Worm (Caenorhabditis elegans) whole organism, L4 larva: ENCODE results near the gene madf-9.
A peak's percentile ranks its signal among the peaks of the same experiment; 100 is the strongest.

Experiments used
- D1046.2 ChIP-seq: fragments of 200-800 bp; sonication (Bioruptor generic); IDR thresholded peaks from 2 replicates; pipeline ENCODE4 v1.3.6; 2022; ENCODE audit warnings: missing genetic modification characterization, missing compliant biosample characterization
- F26F4.8 ChIP-seq: fragments of 200-800 bp; sonication (Bioruptor generic); conservative IDR thresholded peaks from 2 replicates; pipeline ENCODE4 v1.3.6; 2022; ENCODE audit warnings: missing genetic modification characterization, missing compliant biosample characterization
- R02D3.7 ChIP-seq: fragments of 150-350 bp; sonication (generic microtip); optimal IDR thresholded peaks from 3 replicates; lab custom pipeline; 2014; ENCODE audit warnings: missing biosample characterization, missing genetic modification characterization
- T20F7.1 ChIP-seq: fragments of 200-800 bp; sonication (Bioruptor generic); optimal IDR thresholded peaks from 2 replicates; lab custom pipeline; 2018; ENCODE audit warnings: mild to moderate bottlenecking, missing genetic modification characterization, missing compliant biosample characterization
- Y5F2A.4 ChIP-seq: fragments of 200-800 bp; sonication (Bioruptor generic); optimal IDR thresholded peaks from 2 replicates; lab custom pipeline; 2018; ENCODE audit warnings: mild to moderate bottlenecking, missing genetic modification characterization, missing compliant biosample characterization
- aha-1 ChIP-seq: fragments of 150-350 bp; peaks from one replicate; lab custom pipeline; 2014; ENCODE audit warnings: missing biosample characterization, missing genetic modification characterization
- ama-1 ChIP-seq: fragments of 150-350 bp; optimal IDR thresholded peaks from 2 replicates; lab custom pipeline; 2014; ENCODE audit warnings: inconsistent platforms, mixed read lengths
- ceh-44 ChIP-seq: fragments of 200-800 bp; sonication (Bioruptor generic); IDR thresholded peaks from 2 replicates; pipeline ENCODE4 v1.3.6; 2022; ENCODE audit warnings: missing genetic modification reagents, missing genetic modification characterization, missing compliant biosample characterization
- ceh-62 ChIP-seq: sonication (generic microtip); optimal IDR thresholded peaks from 2 replicates; lab custom pipeline; 2017; ENCODE audit warnings: missing biosample characterization, missing genetic modification characterization
- ces-1 ChIP-seq: fragments of 150-350 bp; sonication (generic microtip); optimal IDR thresholded peaks from 4 replicates; lab custom pipeline; 2014; ENCODE audit warnings: missing biosample characterization, missing genetic modification reagents, missing genetic modification characterization
- cey-2 ChIP-seq: sonication (generic microtip); optimal IDR thresholded peaks from 3 replicates; lab custom pipeline; 2017; ENCODE audit warnings: missing genetic modification characterization, mild to moderate bottlenecking, missing compliant biosample characterization, antibody characterized with exemption, borderline replicate concordance; ENCODE audit not compliant: insufficient read depth
- daf-12 ChIP-seq: fragments of 150-350 bp; optimal IDR thresholded peaks from 2 replicates; lab custom pipeline; 2014; ENCODE audit warnings: missing biosample characterization, missing genetic modification reagents, missing genetic modification characterization
- daf-19 ChIP-seq: fragments of 200-800 bp; sonication (Bioruptor generic); conservative IDR thresholded peaks from 2 replicates; pipeline ENCODE4 v1.3.6; 2022; ENCODE audit warnings: missing genetic modification characterization, missing compliant biosample characterization
- daf-8 ChIP-seq: fragments of 200-800 bp; sonication (Bioruptor generic); IDR thresholded peaks from 2 replicates; pipeline ENCODE4 v1.3.6; 2022; ENCODE audit warnings: missing genetic modification characterization, missing compliant biosample characterization
- dmd-6 ChIP-seq: fragments of 200-800 bp; sonication (Bioruptor generic); IDR thresholded peaks from 2 replicates; pipeline ENCODE4 v1.3.6; 2022; ENCODE audit warnings: missing genetic modification reagents, missing genetic modification characterization, missing compliant biosample characterization
- dmd-8 ChIP-seq: fragments of 200-800 bp; sonication (Bioruptor generic); IDR thresholded peaks from 2 replicates; pipeline ENCODE4 v1.3.6; 2022; ENCODE audit warnings: missing genetic modification characterization, missing compliant biosample characterization
- egl-43 ChIP-seq: fragments of 200-800 bp; sonication (Bioruptor generic); IDR thresholded peaks from 2 replicates; pipeline ENCODE4 v1.3.6; 2022; ENCODE audit warnings: missing genetic modification reagents, missing genetic modification characterization, missing compliant biosample characterization
- gei-8 ChIP-seq: fragments of 200-800 bp; sonication (Bioruptor generic); optimal IDR thresholded peaks from 2 replicates; lab custom pipeline; 2018; ENCODE audit warnings: mild to moderate bottlenecking, missing genetic modification characterization, missing compliant biosample characterization
- hif-1 ChIP-seq, 2 experiments: sonication (generic microtip); optimal IDR thresholded peaks; 2 replicates each; lab custom pipeline; 2016 to 2017; ENCODE audit warnings: missing compliant biosample characterization in 2 of 2, missing genetic modification characterization in 2 of 2, missing genetic modification reagents in 2 of 2, missing genotype in 2 of 2, mild to moderate bottlenecking in 1 of 2
- hlh-11 ChIP-seq: fragments of 200-800 bp; sonication (Bioruptor generic); optimal IDR thresholded peaks from 2 replicates; lab custom pipeline; 2018; ENCODE audit warnings: mild to moderate bottlenecking, missing genetic modification characterization, missing compliant biosample characterization
- jun-1 ChIP-seq: fragments of 150-350 bp; optimal IDR thresholded peaks from 2 replicates; lab custom pipeline; 2014; ENCODE audit warnings: missing biosample characterization, missing genetic modification reagents, missing genetic modification characterization
- lim-7 ChIP-seq: fragments of 200-800 bp; sonication (Bioruptor generic); IDR thresholded peaks from 2 replicates; pipeline ENCODE4 v1.3.6; 2022; ENCODE audit warnings: missing genetic modification characterization, missing compliant biosample characterization
- lin-1 ChIP-seq: fragments of 200-800 bp; sonication (Bioruptor generic); IDR thresholded peaks from 2 replicates; pipeline ENCODE4 v1.3.6; 2022; ENCODE audit warnings: missing genetic modification reagents, missing genetic modification characterization, missing compliant biosample characterization
- lin-13 ChIP-seq: fragments of 150-350 bp; optimal IDR thresholded peaks from 2 replicates; lab custom pipeline; 2014; ENCODE audit warnings: missing biosample characterization, missing genetic modification reagents, missing genetic modification characterization
- lin-29 ChIP-seq: fragments of 200-800 bp; sonication (Bioruptor generic); IDR thresholded peaks from 2 replicates; pipeline ENCODE4 v1.3.6; 2022; ENCODE audit warnings: missing genetic modification reagents, missing genetic modification characterization, missing compliant biosample characterization
- lin-39 ChIP-seq: fragments of 150-350 bp; optimal IDR thresholded peaks from 2 replicates; lab custom pipeline; 2014; ENCODE audit warnings: missing biosample characterization, missing genetic modification reagents, missing genetic modification characterization
- madf-5 ChIP-seq, 2 experiments: fragments of 200-800 bp; sonication (Bioruptor generic); IDR thresholded peaks; 2 replicates each; pipeline ENCODE4 v1.3.6; 2022; ENCODE audit warnings: missing compliant biosample characterization in 2 of 2, missing genetic modification characterization in 2 of 2
- mdl-1 ChIP-seq, 2 experiments: fragments of 150-350 bp in 1 of 2; sonication (generic microtip) in 1 of 2; optimal IDR thresholded peaks; 2 replicates each; lab custom pipeline; 2014 to 2017; ENCODE audit warnings: missing biosample characterization in 2 of 2, missing genetic modification characterization in 2 of 2
- mdt-29 ChIP-seq: fragments of 200-800 bp; sonication (Bioruptor generic); IDR thresholded peaks from 2 replicates; pipeline ENCODE4 v1.3.6; 2022; ENCODE audit warnings: missing genetic modification reagents, missing genetic modification characterization, missing compliant biosample characterization
- mxl-2 ChIP-seq: fragments of 200-800 bp; sonication (Bioruptor generic); conservative IDR thresholded peaks from 2 replicates; pipeline ENCODE4 v1.3.6; 2022; ENCODE audit warnings: missing genetic modification reagents, missing genetic modification characterization, missing compliant biosample characterization
- mxl-3 ChIP-seq: fragments of 200-800 bp; sonication (Bioruptor generic); optimal IDR thresholded peaks from 2 replicates; lab custom pipeline; 2018; ENCODE audit warnings: mild to moderate bottlenecking, missing genetic modification characterization, missing compliant biosample characterization
- nhr-10 ChIP-seq: fragments of 150-350 bp; optimal IDR thresholded peaks from 2 replicates; lab custom pipeline; 2014; ENCODE audit warnings: missing biosample characterization, missing genetic modification characterization
- nhr-102 ChIP-seq: sonication (generic microtip); optimal IDR thresholded peaks from 2 replicates; lab custom pipeline; 2016; ENCODE audit warnings: mild to moderate bottlenecking, missing genetic modification characterization, moderate library complexity, missing compliant biosample characterization
- nhr-237 ChIP-seq: sonication (generic microtip); optimal IDR thresholded peaks from 2 replicates; lab custom pipeline; 2017; ENCODE audit warnings: missing biosample characterization, missing genetic modification characterization
- nhr-25 ChIP-seq: sonication (generic microtip); optimal IDR thresholded peaks from 2 replicates; lab custom pipeline; 2017; ENCODE audit warnings: missing genetic modification characterization, mild to moderate bottlenecking, missing compliant biosample characterization, antibody characterized with exemption, moderate library complexity, borderline replicate concordance; ENCODE audit not compliant: insufficient read depth
- nhr-28 ChIP-seq: fragments of 150-350 bp; optimal IDR thresholded peaks from 2 replicates; lab custom pipeline; 2014; ENCODE audit warnings: missing biosample characterization, missing genetic modification characterization
- nhr-42 ChIP-seq: fragments of 200-800 bp; sonication (Bioruptor generic); IDR thresholded peaks from 2 replicates; pipeline ENCODE4 v1.3.6; 2022; ENCODE audit warnings: missing genetic modification characterization, missing compliant biosample characterization
- nhr-48 ChIP-seq: sonication (generic microtip); optimal IDR thresholded peaks from 2 replicates; lab custom pipeline; 2016; ENCODE audit warnings: mild to moderate bottlenecking, missing genetic modification characterization, missing compliant biosample characterization
- nhr-76 ChIP-seq: fragments of 150-350 bp; optimal IDR thresholded peaks from 2 replicates; lab custom pipeline; 2014; ENCODE audit warnings: missing biosample characterization, missing genetic modification characterization
- nhr-77 ChIP-seq: fragments of 150-350 bp; optimal IDR thresholded peaks from 2 replicates; lab custom pipeline; 2014; ENCODE audit warnings: missing biosample characterization, missing genetic modification characterization
- rbr-2 ChIP-seq: sonication (generic microtip); optimal IDR thresholded peaks from 2 replicates; lab custom pipeline; 2016; ENCODE audit warnings: missing genotype, missing genetic modification characterization, missing compliant biosample characterization
- saeg-2 ChIP-seq: fragments of 200-800 bp; sonication (Bioruptor generic); IDR thresholded peaks from 2 replicates; pipeline ENCODE4 v1.3.6; 2022; ENCODE audit warnings: missing genetic modification reagents, missing genetic modification characterization, missing compliant biosample characterization
- set-16 ChIP-seq: fragments of 200-800 bp; sonication (Bioruptor generic); IDR thresholded peaks from 2 replicates; pipeline ENCODE4 v1.3.6; 2022; ENCODE audit warnings: missing genetic modification reagents, missing genetic modification characterization, missing compliant biosample characterization
- snpc-1.2 ChIP-seq: fragments of 200-800 bp; sonication (Bioruptor generic); IDR thresholded peaks from 2 replicates; pipeline ENCODE4 v1.3.6; 2022; ENCODE audit warnings: missing genetic modification reagents, missing genetic modification characterization, missing compliant biosample characterization
- snpc-4 ChIP-seq: fragments of 150-350 bp; optimal IDR thresholded peaks from 2 replicates; lab custom pipeline; 2014; ENCODE audit warnings: missing biosample characterization, missing genetic modification characterization
- unc-130 ChIP-seq: sonication (generic microtip); optimal IDR thresholded peaks from 2 replicates; lab custom pipeline; 2016; ENCODE audit warnings: missing genetic modification reagents, missing genetic modification characterization, missing compliant biosample characterization
- zag-1 ChIP-seq: fragments of 150-350 bp; optimal IDR thresholded peaks from 2 replicates; lab custom pipeline; 2014; ENCODE audit warnings: missing biosample characterization, missing genetic modification characterization
- zfp-2 ChIP-seq: sonication (generic microtip); optimal IDR thresholded peaks from 2 replicates; lab custom pipeline; 2016; ENCODE audit warnings: mild to moderate bottlenecking, missing genetic modification characterization, missing compliant biosample characterization
- zip-2 ChIP-seq: fragments of 150-350 bp; optimal IDR thresholded peaks from 2 replicates; lab custom pipeline; 2014; ENCODE audit warnings: missing biosample characterization, missing genetic modification characterization
- ztf-11 ChIP-seq: fragments of 150-350 bp; optimal IDR thresholded peaks from 2 replicates; lab custom pipeline; 2014; ENCODE audit warnings: missing biosample characterization, missing genetic modification characterization
- ztf-7 ChIP-seq: fragments of 150-350 bp; optimal IDR thresholded peaks from 2 replicates; lab custom pipeline; 2014; ENCODE audit warnings: missing biosample characterization, missing genetic modification characterization

Gene madf-9

ce11 chrIV:3648634-3649240 lies 11.9 kb downstream of the madf-9 start, which contains the start of gene CC8.2 (continued):
- TF ChIP-seq hlh-11 = peak; percentile 85
- no peak for TF ChIP-seq ceh-62 (tag; lab: Kevin White, UChicago)
- no peak for TF ChIP-seq R02D3.7 (tag; lab: Kevin White, UChicago)
- TF ChIP-seq set-16 (GFP tag; lab: Robert Waterston, UW) = peak; percentile 81
- no peak for TF ChIP-seq F26F4.8 (GFP tag; lab: Robert Waterston, UW)
- TF ChIP-seq lin-13 (GFP tag; lab: Kevin White, UChicago) = peak; percentile 30
- no peak for TF ChIP-seq zag-1 (tag; lab: Kevin White, UChicago)
- TF ChIP-seq ztf-11 (tag; lab: Kevin White, UChicago) = no peak
- TF ChIP-seq dmd-8 (GFP tag; lab: Robert Waterston, UW) = no peak
- TF ChIP-seq mdt-29 (GFP tag; lab: Robert Waterston, UW) = no peak
- peak; percentile 55; the same call in 1 of the 2 replicates for TF ChIP-seq egl-43 (GFP tag; lab: Robert Waterston, UW)
- no peak for TF ChIP-seq nhr-237
- no peak for TF ChIP-seq nhr-77 (tag; lab: Kevin White, UChicago)
- no peak for TF ChIP-seq lin-29 (GFP tag; lab: Robert Waterston, UW)
- no peak for TF ChIP-seq ztf-7
- no peak for TF ChIP-seq rbr-2 (tag; lab: Kevin White, UChicago)
- TF ChIP-seq zfp-2 (tag; lab: Kevin White, UChicago) = no peak
- TF ChIP-seq nhr-28 = peak; percentile 61
- TF ChIP-seq ceh-44 (GFP tag; lab: Robert Waterston, UW) = no peak
- peak in 1 of 2 experiments; percentile 43 for TF ChIP-seq hif-1 (tag; optimal IDR thresholded peaks at IDR 0.05; lab: Kevin White, UChicago)
- no peak for TF ChIP-seq Y5F2A.4 (GFP tag; lab: Kevin White, UChicago)
- peak; percentile 71 for TF ChIP-seq aha-1 (tag; lab: Kevin White, UChicago)
- no peak for TF ChIP-seq snpc-4 (tag; lab: Kevin White, UChicago)
- TF ChIP-seq nhr-10 = peak; percentile 49
- TF ChIP-seq mxl-2 = peak; percentile 59; the same call in 1 of the 2 replicates
- no peak for TF ChIP-seq zip-2 (tag; lab: Kevin White, UChicago)
- peak; percentile 50; the same call in 1 of the 2 replicates for TF ChIP-seq dmd-6 (GFP tag; lab: Robert Waterston, UW)
- TF ChIP-seq mdl-1 (tag; optimal IDR thresholded peaks at IDR 0.05; lab: Kevin White, UChicago) = peak; percentile 44 to 62
- peak; percentile 87 for TF ChIP-seq nhr-48 (tag; lab: Kevin White, UChicago)
- TF ChIP-seq gei-8 (GFP tag; lab: Kevin White, UChicago) = no peak
- TF ChIP-seq lin-1 = no peak
- peak; percentile 19 for TF ChIP-seq nhr-102 (tag; lab: Kevin White, UChicago)
- no peak for TF ChIP-seq jun-1
- TF ChIP-seq D1046.2 (GFP tag; lab: Robert Waterston, UW) = no peak
- TF ChIP-seq nhr-42 (GFP tag; lab: Robert Waterston, UW) = no peak
- TF ChIP-seq daf-12 (tag; lab: Kevin White, UChicago) = no peak
- TF ChIP-seq, all 104 proteins: peak for 25

- peak; percentile 59 for TF ChIP-seq mxl-3 (GFP tag; lab: Kevin White, UChicago)
- no peak for TF ChIP-seq unc-130 (GFP tag; lab: Kevin White, UChicago)
- no peak for TF ChIP-seq nhr-76 (tag; lab: Kevin White, UChicago)
- TF ChIP-seq nhr-28 = peak; percentile 70
- no peak for TF ChIP-seq daf-19 (GFP tag; lab: Robert Waterston, UW)
- TF ChIP-seq F26F4.8 (GFP tag; lab: Robert Waterston, UW) = no peak
- no peak for TF ChIP-seq ces-1
- TF ChIP-seq zfp-2 (tag; lab: Kevin White, UChicago) = no peak
- no peak for TF ChIP-seq saeg-2 (GFP tag; lab: Robert Waterston, UW)
- TF ChIP-seq madf-5 (GFP tag; IDR thresholded peaks at IDR 0.05; lab: Robert Waterston, UW) = no peak
- peak in 1 of 2 experiments; percentile 71 for TF ChIP-seq mdl-1 (tag; optimal IDR thresholded peaks at IDR 0.05; lab: Kevin White, UChicago)
- TF ChIP-seq ceh-62 (tag; lab: Kevin White, UChicago) = no peak
- no peak for TF ChIP-seq T20F7.1 (GFP tag; lab: Kevin White, UChicago)
- no peak for TF ChIP-seq D1046.2 (GFP tag; lab: Robert Waterston, UW)
- no peak for TF ChIP-seq snpc-1.2
- TF ChIP-seq ama-1 (lab: Kevin White, UChicago) = no peak
- TF ChIP-seq lin-39 (tag; lab: Kevin White, UChicago) = no peak
- peak; percentile 8 for TF ChIP-seq cey-2 (tag; lab: Kevin White, UChicago)
- no peak for TF ChIP-seq daf-8 (GFP tag; lab: Robert Waterston, UW)
- TF ChIP-seq nhr-25 (tag; lab: Kevin White, UChicago) = no peak
- no peak for TF ChIP-seq lim-7 (GFP tag; lab: Robert Waterston, UW)
- TF ChIP-seq dmd-6 (GFP tag; lab: Robert Waterston, UW) = peak; percentile 60
Measured at ce11 chrIV:3652223-3652622, 15.3 kb downstream of the madf-9 start.
